Fruit fly (Drosophila melanogaster): Measurements from ENCODE around the gene Apc.

- TF ChIP-seq CTCF (optimal IDR thresholded peaks at IDR 0.05) (no peak), CG8478 (optimal IDR thresholded peaks at IDR 0.05) (no peak)
These were observed 30.8 kb upstream of the Apc start, which contains the start of gene Nepl18 for dm6 chr3R:28875345-28875744.
